Fruit fly (Drosophila melanogaster): ENCODE results near the gene RhoGAP71E.

dm6 chr3L:15593399-15593798 is 4.7 kb downstream of the RhoGAP71E start:
- TF ChIP-seq CG8478 (optimal IDR thresholded peaks at IDR 0.05) (no peak), psq (optimal IDR thresholded peaks at IDR 0.05) (no peak), pan (optimal IDR thresholded peaks at IDR 0.05) (no peak), Dll (optimal IDR thresholded peaks at IDR 0.05) (no peak), EcR (GFP tag; optimal IDR thresholded peaks at IDR 0.05) (no peak)
